Worm (Caenorhabditis elegans) whole organism, L1 larva: ENCODE results near the gene Y105C5B.19.

Experiments used
- F16B12.6 ChIP-seq: fragments of 150-350 bp; optimal IDR thresholded peaks from 2 replicates; lab custom pipeline; 2014; ENCODE audit warnings: missing biosample characterization, missing genetic modification characterization
- ama-1 ChIP-seq: fragments of 150-350 bp; optimal IDR thresholded peaks from 2 replicates; lab custom pipeline; 2014
- lir-3 ChIP-seq: sonication (generic microtip); optimal IDR thresholded peaks from 2 replicates; lab custom pipeline; 2016; ENCODE audit warnings: mild to moderate bottlenecking, missing genetic modification characterization, moderate library complexity, missing compliant biosample characterization; ENCODE audit not compliant: poor library complexity
- skn-1 ChIP-seq: fragments of 150-350 bp; optimal IDR thresholded peaks from 2 replicates; lab custom pipeline; 2014; ENCODE audit warnings: missing biosample characterization, missing genetic modification characterization

DNA sequence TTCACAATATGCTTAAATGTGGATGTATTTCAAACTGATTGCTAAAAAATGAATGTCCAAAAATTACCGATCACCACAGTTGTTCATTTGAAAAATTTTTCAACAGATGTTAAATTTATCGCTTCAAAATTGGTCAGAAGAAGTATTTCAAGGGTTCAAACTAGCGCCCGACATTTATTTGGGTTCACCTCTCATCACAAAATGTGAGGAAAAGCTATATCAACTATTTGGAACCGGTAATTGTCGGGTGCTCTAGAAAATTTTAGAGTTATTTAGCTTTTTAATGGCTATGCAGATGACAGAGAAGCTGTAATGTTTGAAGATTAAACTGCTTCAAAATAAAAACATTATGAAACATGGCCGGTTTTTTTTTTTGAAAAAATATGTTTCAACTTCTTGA lies 22.7 kb downstream of the Y105C5B.19 start:
- TF ChIP-seq ama-1 (lab: Kevin White, UChicago) (no peak), skn-1 (tag; lab: Kevin White, UChicago) (no peak), lir-3 (no peak), F16B12.6 (tag; lab: Kevin White, UChicago) (no peak)
